Fruit fly (Drosophila melanogaster) whole organism, embryonic: ENCODE results near the gene dsd.

Source experiments
- Antp ChIP-seq: fragments of 200-800 bp; sonication (Bioruptor generic); optimal IDR thresholded peaks from 3 replicates; lab custom pipeline; 2016; ENCODE audit warnings: missing biosample characterization, missing genetic modification characterization
- C15 ChIP-seq: fragments of 200-800 bp; sonication (Bioruptor generic); IDR thresholded peaks from 3 replicates; pipeline ENCODE4 v1.3.6; 2022; ENCODE audit warnings: missing biosample characterization, missing genetic modification characterization
- CG10147 ChIP-seq: fragments of 200-800 bp; sonication (Bioruptor generic); optimal IDR thresholded peaks from 2 replicates; lab custom pipeline; 2019; ENCODE audit warnings: missing biosample characterization, mild to moderate bottlenecking, missing genetic modification characterization, moderate library complexity
- CG11504 ChIP-seq: fragments of 200-800 bp; sonication (Bioruptor generic); optimal IDR thresholded peaks from 3 replicates; lab custom pipeline; 2019; ENCODE audit warnings: missing biosample characterization, mild to moderate bottlenecking, missing genetic modification characterization, moderate library complexity
- CG12299 ChIP-seq: fragments of 200-800 bp; sonication (Bioruptor generic); optimal IDR thresholded peaks from 2 replicates; lab custom pipeline; 2018; ENCODE audit warnings: missing biosample characterization, mild to moderate bottlenecking, missing genetic modification characterization
- CG13123 ChIP-seq: fragments of 200-800 bp; sonication (Bioruptor generic); optimal IDR thresholded peaks from 2 replicates; lab custom pipeline; 2016; ENCODE audit warnings: missing biosample characterization, missing genetic modification characterization
- CG14441 ChIP-seq: fragments of 200-800 bp; sonication (Bioruptor generic); IDR thresholded peaks from 2 replicates; pipeline ENCODE4 v1.3.6; 2022; ENCODE audit warnings: missing biosample characterization, missing genetic modification characterization
- CG17328 ChIP-seq: fragments of 200-800 bp; sonication (Bioruptor generic); IDR thresholded peaks from 2 replicates; pipeline ENCODE4 v1.3.6; 2022; ENCODE audit warnings: missing biosample characterization, missing genetic modification characterization
- CG17912 ChIP-seq: fragments of 200-800 bp; sonication (Bioruptor generic); optimal IDR thresholded peaks from 2 replicates; lab custom pipeline; 2018; ENCODE audit warnings: missing biosample characterization, mild to moderate bottlenecking, missing genetic modification characterization
- CG2199 ChIP-seq: fragments of 200-800 bp; sonication (Bioruptor generic); IDR thresholded peaks from 3 replicates; pipeline ENCODE4 v1.3.6; 2022; ENCODE audit warnings: missing biosample characterization, missing genetic modification characterization
- CG2678 ChIP-seq: fragments of 200-800 bp; sonication (Bioruptor generic); optimal IDR thresholded peaks from 3 replicates; lab custom pipeline; 2019; ENCODE audit warnings: missing biosample characterization, mild to moderate bottlenecking, missing genetic modification characterization, moderate library complexity
- CG2889 ChIP-seq: fragments of 200-800 bp; sonication (Bioruptor generic); IDR thresholded peaks from 3 replicates; pipeline ENCODE4 v1.3.6; 2022; ENCODE audit warnings: missing biosample characterization, missing genetic modification characterization
- CG31388 ChIP-seq: fragments of 200-800 bp; sonication (Bioruptor generic); optimal IDR thresholded peaks from 2 replicates; lab custom pipeline; 2016; ENCODE audit warnings: missing biosample characterization, missing genetic modification characterization
- CG33213 ChIP-seq: fragments of 200-800 bp; sonication (Bioruptor generic); optimal IDR thresholded peaks from 3 replicates; lab custom pipeline; 2016; ENCODE audit warnings: missing biosample characterization, missing genetic modification characterization
- CG3407 ChIP-seq: fragments of 200-800 bp; sonication (Bioruptor generic); optimal IDR thresholded peaks from 2 replicates; lab custom pipeline; 2018; ENCODE audit warnings: missing biosample characterization, mild to moderate bottlenecking, missing genetic modification characterization
- CG5245 ChIP-seq: fragments of 200-800 bp; sonication (Bioruptor generic); optimal IDR thresholded peaks from 3 replicates; lab custom pipeline; 2016; ENCODE audit warnings: missing biosample characterization, missing genetic modification characterization
- CG7357 ChIP-seq: fragments of 200-800 bp; sonication (Bioruptor generic); IDR thresholded peaks from 3 replicates; pipeline ENCODE4 v1.3.6; 2022; ENCODE audit warnings: missing biosample characterization, missing genetic modification characterization
- CG7556 ChIP-seq: fragments of 200-800 bp; sonication (Bioruptor generic); optimal IDR thresholded peaks from 2 replicates; lab custom pipeline; 2017; ENCODE audit warnings: missing biosample characterization, mild to moderate bottlenecking, missing genetic modification characterization
- CG9727 ChIP-seq: fragments of 200-800 bp; sonication (Bioruptor generic); optimal IDR thresholded peaks from 3 replicates; lab custom pipeline; 2017; ENCODE audit warnings: missing biosample characterization, mild to moderate bottlenecking, missing genetic modification characterization
- CG9797 ChIP-seq: fragments of 200-800 bp; sonication (Bioruptor generic); optimal IDR thresholded peaks from 3 replicates; lab custom pipeline; 2018; ENCODE audit warnings: missing biosample characterization, mild to moderate bottlenecking, missing genetic modification characterization
- CkIIα-i1 ChIP-seq: fragments of 200-800 bp; sonication (Bioruptor generic); IDR thresholded peaks from 2 replicates; pipeline ENCODE4 v1.3.6; 2022; ENCODE audit warnings: missing biosample characterization, missing genetic modification characterization
- Dbx ChIP-seq: fragments of 200-800 bp; sonication (Bioruptor generic); IDR thresholded peaks from 3 replicates; pipeline ENCODE4 v1.3.6; 2022; ENCODE audit warnings: missing biosample characterization, missing genetic modification characterization
- Dip2 ChIP-seq: fragments of 200-800 bp; sonication (Bioruptor generic); IDR thresholded peaks from 2 replicates; pipeline ENCODE4 v1.3.6; 2022; ENCODE audit warnings: missing biosample characterization, missing genetic modification characterization
- Dll ChIP-seq: fragments of 200-800 bp; sonication (Bioruptor generic); IDR thresholded peaks from 4 replicates; pipeline ENCODE4 v1.3.6; 2022; ENCODE audit warnings: missing biosample characterization, missing genetic modification characterization; ENCODE audit not compliant: partially characterized antibody
- Hey ChIP-seq: fragments of 200-800 bp; sonication (Bioruptor generic); optimal IDR thresholded peaks from 3 replicates; lab custom pipeline; 2018; ENCODE audit warnings: missing biosample characterization, mild to moderate bottlenecking, missing genetic modification characterization
- HmgD ChIP-seq: fragments of 200-800 bp; sonication (Bioruptor generic); optimal IDR thresholded peaks from 3 replicates; lab custom pipeline; 2016; ENCODE audit warnings: missing biosample characterization, missing genetic modification characterization
- Hmr ChIP-seq: fragments of 200-800 bp; sonication (Bioruptor generic); optimal IDR thresholded peaks from 3 replicates; lab custom pipeline; 2017; ENCODE audit warnings: mild to moderate bottlenecking, missing biosample characterization, missing genetic modification reagents, missing genetic modification characterization
- MBD-R2 ChIP-seq: fragments of 200-800 bp; sonication (Bioruptor generic); IDR thresholded peaks from 2 replicates; pipeline ENCODE4 v1.3.6; 2022; ENCODE audit warnings: missing biosample characterization, missing genetic modification characterization
- Mes4 ChIP-seq: fragments of 200-800 bp; sonication (Bioruptor generic); optimal IDR thresholded peaks from 2 replicates; lab custom pipeline; 2016; ENCODE audit warnings: missing biosample characterization, missing genetic modification characterization
- NFAT ChIP-seq: fragments of 200-800 bp; sonication (Bioruptor generic); IDR thresholded peaks from 2 replicates; pipeline ENCODE4 v1.3.6; 2022; ENCODE audit warnings: missing biosample characterization, missing genetic modification characterization
- Ravus ChIP-seq: fragments of 200-800 bp; sonication (Bioruptor generic); IDR thresholded peaks from 2 replicates; pipeline ENCODE4 v1.3.6; 2022; ENCODE audit warnings: missing biosample characterization, missing genetic modification characterization
- Usf ChIP-seq: fragments of 200-800 bp; sonication (Bioruptor generic); optimal IDR thresholded peaks from 2 replicates; lab custom pipeline; 2017; ENCODE audit warnings: missing genotype, missing biosample characterization, missing genetic modification characterization
- ap ChIP-seq: fragments of 200-800 bp; sonication (Bioruptor generic); IDR thresholded peaks from 2 replicates; pipeline ENCODE4 v1.3.6; 2022; ENCODE audit warnings: missing biosample characterization, missing genetic modification characterization
- chn ChIP-seq: fragments of 200-800 bp; sonication (Bioruptor generic); optimal IDR thresholded peaks from 2 replicates; lab custom pipeline; 2016; ENCODE audit warnings: missing biosample characterization, missing genetic modification characterization
- ci ChIP-seq: fragments of 200-800 bp; sonication (Bioruptor generic); IDR thresholded peaks from 3 replicates; pipeline ENCODE4 v1.3.6; 2022; ENCODE audit warnings: missing biosample characterization, missing genetic modification characterization
- dan ChIP-seq: fragments of 200-800 bp; sonication (Bioruptor generic); IDR thresholded peaks from 2 replicates; pipeline ENCODE4 v1.3.6; 2022; ENCODE audit warnings: missing biosample characterization, missing genetic modification characterization
- gcm ChIP-seq: fragments of 200-800 bp; sonication (Bioruptor generic); optimal IDR thresholded peaks from 2 replicates; lab custom pipeline; 2019; ENCODE audit warnings: missing biosample characterization, mild to moderate bottlenecking, missing genetic modification characterization, moderate library complexity
- gem ChIP-seq: fragments of 200-800 bp; sonication (Bioruptor generic); optimal IDR thresholded peaks from 2 replicates; lab custom pipeline; 2019; ENCODE audit warnings: missing biosample characterization, mild to moderate bottlenecking, missing genetic modification characterization, moderate library complexity
- ind ChIP-seq: fragments of 200-800 bp; sonication (Bioruptor generic); optimal IDR thresholded peaks from 3 replicates; lab custom pipeline; 2016; ENCODE audit warnings: missing biosample characterization, missing genetic modification characterization
- knrl ChIP-seq: fragments of 200-800 bp; sonication (Bioruptor generic); IDR thresholded peaks from 3 replicates; pipeline ENCODE4 v1.3.6; 2022; ENCODE audit warnings: missing biosample characterization, missing genetic modification characterization; ENCODE audit not compliant: partially characterized antibody
- lab ChIP-seq: fragments of 200-800 bp; sonication (Bioruptor generic); optimal IDR thresholded peaks from 3 replicates; lab custom pipeline; 2017; ENCODE audit warnings: missing biosample characterization, missing genetic modification characterization, mild to moderate bottlenecking, moderate library complexity, missing genetic modification reagents
- lilli ChIP-seq: fragments of 200-800 bp; sonication (Bioruptor generic); optimal IDR thresholded peaks from 3 replicates; lab custom pipeline; 2016; ENCODE audit warnings: missing biosample characterization, missing genetic modification characterization
- lmd ChIP-seq: fragments of 200-800 bp; sonication (Bioruptor generic); IDR thresholded peaks from 2 replicates; pipeline ENCODE4 v1.3.6; 2022; ENCODE audit warnings: missing biosample characterization, missing genetic modification characterization
- luna ChIP-seq: fragments of 200-800 bp; sonication (Bioruptor generic); optimal IDR thresholded peaks from 2 replicates; lab custom pipeline; 2016; ENCODE audit warnings: missing biosample characterization, missing genetic modification characterization
- otp ChIP-seq: fragments of 200-800 bp; sonication (Bioruptor generic); IDR thresholded peaks from 3 replicates; pipeline ENCODE4, ENCODE4 v1.3.6; 2022; ENCODE audit warnings: missing biosample characterization, missing genetic modification characterization
- row ChIP-seq: fragments of 200-800 bp; sonication (Bioruptor generic); IDR thresholded peaks from 3 replicates; pipeline ENCODE4 v1.3.6; 2022; ENCODE audit warnings: missing biosample characterization, missing genetic modification characterization
- salm ChIP-seq: fragments of 200-800 bp; sonication (Bioruptor generic); optimal IDR thresholded peaks from 2 replicates; lab custom pipeline; 2018; ENCODE audit warnings: missing biosample characterization, mild to moderate bottlenecking, missing genetic modification characterization
- schlank ChIP-seq: fragments of 200-800 bp; sonication (Bioruptor generic); optimal IDR thresholded peaks from 2 replicates; lab custom pipeline; 2018; ENCODE audit warnings: missing biosample characterization, mild to moderate bottlenecking, missing genetic modification characterization
- shn ChIP-seq: fragments of 200-800 bp; sonication (Bioruptor generic); optimal IDR thresholded peaks from 3 replicates; lab custom pipeline; 2016; ENCODE audit warnings: missing biosample characterization, missing genetic modification characterization
- ssp ChIP-seq: fragments of 200-800 bp; sonication (Bioruptor generic); IDR thresholded peaks from 2 replicates; pipeline ENCODE4 v1.3.6; 2022; ENCODE audit warnings: missing biosample characterization, missing genetic modification characterization
- stc ChIP-seq: fragments of 200-800 bp; sonication (Bioruptor generic); IDR thresholded peaks from 2 replicates; pipeline ENCODE4 v1.3.6; 2022; ENCODE audit warnings: missing biosample characterization, missing genetic modification characterization
- tgo ChIP-seq: fragments of 200-800 bp; sonication (Bioruptor generic); IDR thresholded peaks from 3 replicates; pipeline ENCODE4 v1.3.6; 2022; ENCODE audit warnings: missing biosample characterization, missing genetic modification characterization
- tna ChIP-seq: fragments of 200-800 bp; sonication (Bioruptor generic); IDR thresholded peaks from 2 replicates; pipeline ENCODE4 v1.3.6; 2022; ENCODE audit warnings: missing biosample characterization, missing genetic modification characterization; ENCODE audit not compliant: partially characterized antibody

dsd gene

DNA sequence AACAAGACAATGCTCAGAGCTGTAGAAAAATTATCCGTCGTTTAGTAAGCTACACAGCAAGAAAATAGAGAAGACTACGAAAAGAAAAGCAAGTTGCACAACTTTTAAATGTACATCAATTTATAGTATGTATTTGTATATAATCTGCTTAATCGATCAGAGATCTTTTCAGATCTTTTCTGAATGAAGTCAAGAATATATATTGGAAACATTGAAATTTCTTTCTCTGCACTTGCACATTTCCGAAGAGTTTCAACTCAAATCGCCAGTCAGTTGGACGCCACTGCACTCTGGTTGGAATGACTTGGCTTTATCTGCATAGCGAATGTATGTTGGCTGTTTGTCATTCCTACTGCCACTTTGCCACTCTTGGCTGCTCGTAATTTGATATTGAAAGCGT lies 53.3 kb downstream of the dsd start (continued):
- TF ChIP-seq CG9727 (GFP tag; lab: Kevin White, UChicago) (peak; percentile 54), CG3407 (GFP tag; lab: Kevin White, UChicago) (peak; percentile 23), CG10147 (GFP tag; lab: Kevin White, UChicago) (no peak), CG11504 (tag; lab: Kevin White, UChicago) (peak; percentile 77), schlank (tag; lab: Kevin White, UChicago) (no peak), CG5245 (GFP tag; lab: Kevin White, UChicago) (peak; percentile 47), CkIIα-i1 (GFP tag; lab: Robert Waterston, UW) (no peak), Antp (GFP tag; lab: Kevin White, UChicago) (no peak), CG31388 (no peak), Hey (tag; lab: Kevin White, UChicago) (no peak), gem (tag; lab: Kevin White, UChicago) (peak; percentile 74), ci (GFP tag; lab: Robert Waterston, UW) (peak; percentile 82), CG2678 (tag; lab: Kevin White, UChicago) (no peak), ap (GFP tag; lab: Robert Waterston, UW) (peak; percentile 50), ind (GFP tag; lab: Kevin White, UChicago) (peak; percentile 38), Usf (GFP tag; lab: Kevin White, UChicago) (no peak), chn (GFP tag; lab: Kevin White, UChicago) (no peak), dan (GFP tag; lab: Robert Waterston, UW) (no peak), MBD-R2 (no peak), NFAT (GFP tag; lab: Robert Waterston, UW) (no peak), CG2889 (GFP tag; lab: Robert Waterston, UW) (no peak), shn (GFP tag; lab: Kevin White, UChicago) (no peak), lmd (GFP tag; lab: Robert Waterston, UW) (peak; percentile 55; the same call in 1 of the 2 replicates), lilli (peak; percentile 29), tgo (peak; percentile 57), Dip2 (GFP tag; lab: Robert Waterston, UW) (no peak), stc (GFP tag; lab: Robert Waterston, UW) (no peak), CG17328 (GFP tag; lab: Robert Waterston, UW) (peak; percentile 79), tna (GFP tag; lab: Robert Waterston, UW) (no peak), Mes4 (GFP tag; lab: Kevin White, UChicago) (no peak), CG7556 (GFP tag; lab: Kevin White, UChicago) (peak; percentile 16), knrl (GFP tag; lab: Robert Waterston, UW) (no peak), luna (GFP tag; lab: Kevin White, UChicago) (no peak), CG9797 (GFP tag; lab: Kevin White, UChicago) (no peak), Hmr (GFP tag; lab: Kevin White, UChicago) (no peak), CG7357 (GFP tag; lab: Robert Waterston, UW) (peak; percentile 37; the same call in 1 of the 3 replicates), lab (GFP tag; lab: Kevin White, UChicago) (no peak), salm (tag; lab: Kevin White, UChicago) (peak; percentile 46), CG33213 (GFP tag; lab: Kevin White, UChicago) (no peak), Ravus (GFP tag; lab: Robert Waterston, UW) (no peak), CG14441 (GFP tag; lab: Robert Waterston, UW) (peak; percentile 56), Dbx (GFP tag; lab: Robert Waterston, UW) (no peak), Dll (GFP tag; lab: Robert Waterston, UW) (no peak), HmgD (GFP tag; lab: Kevin White, UChicago) (no peak), CG2199 (GFP tag; lab: Robert Waterston, UW) (no peak), ssp (GFP tag; lab: Robert Waterston, UW) (peak; percentile 47), CG17912 (GFP tag; lab: Kevin White, UChicago) (no peak), CG13123 (GFP tag; lab: Kevin White, UChicago) (no peak), otp (GFP tag; lab: Robert Waterston, UW) (0 out of 3 replicates have a peak, but pooled peaks have one; percentile 29), row (GFP tag; lab: Robert Waterston, UW) (peak; percentile 66), CG12299 (tag; lab: Kevin White, UChicago) (no peak), C15 (no peak), gcm (GFP tag; lab: Kevin White, UChicago) (peak; percentile 26)
